Worm (Caenorhabditis elegans): Measurements from ENCODE around the gene vps-41.

Gene vps-41

ce11 chrX:5279170-5279635 lies 4.4 kb upstream of the vps-41 start, which contains the start of gene Y34B4A.2 (continued):
- TF ChIP-seq pag-3 (tag; optimal IDR thresholded peaks at IDR 0.05; ENCODE audit: borderline replicate concordance, insufficient read depth) (no peak), swsn-7 (tag; optimal IDR thresholded peaks at IDR 0.05) (peak; percentile 39), dpl-1 (GFP tag; optimal IDR thresholded peaks at IDR 0.05) (peak in 2 of 3 experiments; percentile 5 to 33), lin-35 (GFP tag; optimal IDR thresholded peaks at IDR 0.05) (peak; percentile 16 to 50), nhr-77 (tag; optimal IDR thresholded peaks at IDR 0.05) (no peak), sptf-1 (tag; optimal IDR thresholded peaks at IDR 0.05) (no peak), pax-3 (tag; optimal IDR thresholded peaks at IDR 0.05) (no peak), fkh-8 (tag; optimal IDR thresholded peaks at IDR 0.05) (no peak), ceh-82 (tag; optimal IDR thresholded peaks at IDR 0.05) (no peak), skn-1 (tag; optimal IDR thresholded peaks at IDR 0.05) (no peak), nhr-11 (tag; optimal IDR thresholded peaks at IDR 0.05) (no peak), unc-62 (GFP tag; optimal IDR thresholded peaks at IDR 0.05) (no peak), efl-1 (optimal IDR thresholded peaks at IDR 0.05) (peak; percentile 10 to 22), efl-1 (GFP tag; optimal IDR thresholded peaks at IDR 0.05 in 1 of 2) (peak; percentile 5 to 92), unc-130 (tag; optimal IDR thresholded peaks at IDR 0.05) (no peak), mab-9 (GFP tag; IDR thresholded peaks at IDR 0.05) (no peak), fkh-4 (tag; optimal IDR thresholded peaks at IDR 0.05; ENCODE audit: borderline replicate concordance) (no peak)

ce11 chrX:5279674-5280073 lies 4.0 kb upstream of the vps-41 start, which contains the start of gene rga-8:
Gene rga-8 (minus strand): TSS chrX:5279774.
- no peak for TF ChIP-seq hlh-17 (GFP tag; optimal IDR thresholded peaks at IDR 0.05; ENCODE audit: borderline replicate concordance)
- TF ChIP-seq lin-39 (tag; optimal IDR thresholded peaks at IDR 0.05): no peak
- TF ChIP-seq unc-130 (tag; optimal IDR thresholded peaks at IDR 0.05): no peak
- no peak for TF ChIP-seq pax-3 (tag; optimal IDR thresholded peaks at IDR 0.05)
- no peak for TF ChIP-seq alr-1 (tag; optimal IDR thresholded peaks at IDR 0.05; ENCODE audit: borderline replicate concordance)
- no peak for TF ChIP-seq lin-15B (tag; optimal IDR thresholded peaks at IDR 0.05)
- TF ChIP-seq nhr-71 (tag; optimal IDR thresholded peaks at IDR 0.05): no peak
- TF ChIP-seq tlp-1 (tag; optimal IDR thresholded peaks at IDR 0.05): no peak
- TF ChIP-seq zip-4 (GFP tag; optimal IDR thresholded peaks at IDR 0.05): no peak
- no peak for TF ChIP-seq snu-23 (GFP tag; optimal IDR thresholded peaks at IDR 0.05)
- no peak for TF ChIP-seq mab-9 (GFP tag; IDR thresholded peaks at IDR 0.05)

- TF ChIP-seq swsn-7 (tag; optimal IDR thresholded peaks at IDR 0.05): no peak
- TF ChIP-seq tlp-1 (tag; optimal IDR thresholded peaks at IDR 0.05): no peak
- TF ChIP-seq unc-30 (tag; optimal IDR thresholded peaks at IDR 0.05): no peak
- peak; percentile 18 for TF ChIP-seq nhr-85 (tag)
- no peak for TF ChIP-seq pqm-1 (tag; optimal IDR thresholded peaks at IDR 0.05)
These were observed 5.5 kb downstream of the vps-41 start for ce11 chrX:5289106-5289505.

ce11 chrX:5293862-5294261 lies 10.2 kb downstream of the vps-41 start:
- peak; percentile 59 for TF ChIP-seq lin-14 (GFP tag; optimal IDR thresholded peaks at IDR 0.05)
- no peak for TF ChIP-seq unc-30 (tag; optimal IDR thresholded peaks at IDR 0.05)

- TF ChIP-seq lin-39 (tag; optimal IDR thresholded peaks at IDR 0.05): peak; percentile 26
- peak; percentile 28 to 30 for TF ChIP-seq lin-35 (GFP tag; optimal IDR thresholded peaks at IDR 0.05)
- no peak for TF ChIP-seq nhr-11 (tag; optimal IDR thresholded peaks at IDR 0.05)
- TF ChIP-seq grh-1 (GFP tag; IDR thresholded peaks at IDR 0.05): no peak
- peak; percentile 79 for TF ChIP-seq rnt-1 (tag; optimal IDR thresholded peaks at IDR 0.05)
- TF ChIP-seq efl-1 (optimal IDR thresholded peaks at IDR 0.05): peak; percentile 37 to 41
- peak; percentile 5 to 90 for TF ChIP-seq efl-1 (GFP tag; optimal IDR thresholded peaks at IDR 0.05 in 1 of 2)
- no peak for TF ChIP-seq C34B4.2 (tag; optimal IDR thresholded peaks at IDR 0.05)
- no peak for TF ChIP-seq sptf-1 (tag; optimal IDR thresholded peaks at IDR 0.05)
- TF ChIP-seq nhr-77 (tag; optimal IDR thresholded peaks at IDR 0.05): peak; percentile 15
- no peak for TF ChIP-seq nhr-237 (tag; optimal IDR thresholded peaks at IDR 0.05)
- no peak for TF ChIP-seq sup-37 (GFP tag; optimal IDR thresholded peaks at IDR 0.05)
- TF ChIP-seq alr-1 (tag; optimal IDR thresholded peaks at IDR 0.05; ENCODE audit: borderline replicate concordance): no peak
- TF ChIP-seq swsn-7 (tag; optimal IDR thresholded peaks at IDR 0.05): peak; percentile 74
- no peak; the same call in 1 of the 2 replicates for TF ChIP-seq isw-1 (GFP tag; IDR thresholded peaks at IDR 0.05)
- TF ChIP-seq nhr-90 (tag; optimal IDR thresholded peaks at IDR 0.05; ENCODE audit: poor library complexity): no peak
- TF ChIP-seq lin-14 (GFP tag; optimal IDR thresholded peaks at IDR 0.05): peak; percentile 79
- no peak for TF ChIP-seq hlh-17 (GFP tag; optimal IDR thresholded peaks at IDR 0.05; ENCODE audit: borderline replicate concordance)
- no peak for TF ChIP-seq elt-3 (tag; optimal IDR thresholded peaks at IDR 0.05)
- TF ChIP-seq ama-1 (optimal IDR thresholded peaks at IDR 0.05): no peak
- TF ChIP-seq C16A3.4 (tag; optimal IDR thresholded peaks at IDR 0.05): peak; percentile 8
- no peak for TF ChIP-seq egl-27 (tag; optimal IDR thresholded peaks at IDR 0.05)
- peak; percentile 8 for TF ChIP-seq lin-13 (GFP tag; optimal IDR thresholded peaks at IDR 0.05)
- no peak for TF ChIP-seq unc-62 (GFP tag; optimal IDR thresholded peaks at IDR 0.05)
- TF ChIP-seq skn-1 (tag; optimal IDR thresholded peaks at IDR 0.05): peak; percentile 37
These were observed 14.4 kb downstream of the vps-41 start, which contains the start of gene ift-81 for ce11 chrX:5297942-5298611. Gene ift-81 (plus strand): TSS chrX:5298561.
